Fruit fly (Drosophila melanogaster): ENCODE measurements around the gene Npc2d.

Npc2d gene

DNA sequence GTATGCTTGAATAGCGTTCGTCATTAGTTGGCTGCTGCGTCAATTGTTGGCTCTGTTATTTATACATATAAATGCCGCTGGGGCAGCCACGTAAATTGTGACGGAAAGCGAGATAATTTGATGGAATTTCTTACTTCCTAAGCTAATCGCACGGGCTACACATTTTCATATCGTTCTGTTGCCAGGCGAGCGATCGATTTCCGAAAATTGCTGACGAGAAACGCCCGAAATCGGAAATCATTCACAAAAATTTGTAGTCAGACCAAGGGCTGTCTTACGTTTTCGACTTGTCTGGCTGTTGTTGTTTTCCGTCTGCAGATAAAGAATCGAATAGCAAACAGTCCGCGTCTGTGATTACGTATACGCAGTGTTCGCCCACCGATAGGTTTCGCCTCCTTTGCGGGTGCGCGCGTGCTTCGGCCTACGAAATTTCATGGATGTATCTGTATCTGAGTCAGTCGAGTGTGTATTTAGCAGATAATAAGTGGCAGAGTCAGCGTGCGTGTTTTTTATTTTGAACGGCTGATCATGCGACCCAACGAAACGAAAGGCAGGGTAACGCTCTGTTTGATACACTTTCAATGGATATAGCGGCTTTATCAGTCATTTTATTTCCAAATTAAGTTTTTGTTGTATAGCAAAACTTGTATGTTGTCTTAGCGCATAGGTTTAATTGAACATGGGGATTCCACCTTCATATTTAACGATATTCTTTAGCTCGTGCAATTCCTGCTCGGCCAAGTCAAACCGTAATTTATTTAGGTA is 41.8 kb upstream of the Npc2d start:
- TF ChIP-seq CG15479 (GFP tag; optimal IDR thresholded peaks at IDR 0.05) (no peak), CG31224 (GFP tag; IDR thresholded peaks at IDR 0.05) (peak; percentile 45; the same call in 1 of the 2 replicates), CG2875 (GFP tag; optimal IDR thresholded peaks at IDR 0.05) (peak; percentile 5), CG7928 (GFP tag; optimal IDR thresholded peaks at IDR 0.05) (peak; percentile 33), Scr (GFP tag; IDR thresholded peaks at IDR 0.05; ENCODE audit: partially characterized antibody) (peak; percentile 30; the same call in 1 of the 2 replicates), CkIIα-i1 (GFP tag; IDR thresholded peaks at IDR 0.05) (0 out of 2 replicates have a peak, but pooled peaks have one; percentile 37), Mes4 (GFP tag; optimal IDR thresholded peaks at IDR 0.05) (no peak), ken (GFP tag; IDR thresholded peaks at IDR 0.05) (peak; percentile 51; the same call in 1 of the 3 replicates), HLH54F (GFP tag; optimal IDR thresholded peaks at IDR 0.05) (peak; percentile 66), CG18619 (GFP tag; optimal IDR thresholded peaks at IDR 0.05) (peak; percentile 62), NC2β (GFP tag; optimal IDR thresholded peaks at IDR 0.05) (no peak), Ssrp (tag; optimal IDR thresholded peaks at IDR 0.05) (peak; percentile 48), Pdp1 (GFP tag; optimal IDR thresholded peaks at IDR 0.05) (peak; percentile 61 to 87), gce (GFP tag; IDR thresholded peaks at IDR 0.05) (no peak), CG2678 (tag; optimal IDR thresholded peaks at IDR 0.05) (peak; percentile 82), BEAF-32 (GFP tag; optimal IDR thresholded peaks at IDR 0.05) (no peak), Six4 (GFP tag; optimal IDR thresholded peaks at IDR 0.05) (no peak), lmd (GFP tag; IDR thresholded peaks at IDR 0.05) (peak; percentile 68), Bgb (GFP tag; IDR thresholded peaks at IDR 0.05; ENCODE audit: partially characterized antibody) (no peak), CG15011 (GFP tag; optimal IDR thresholded peaks at IDR 0.05) (peak; percentile 33), mam (GFP tag; optimal IDR thresholded peaks at IDR 0.05) (peak; percentile 69), Spps (tag; optimal IDR thresholded peaks at IDR 0.05) (no peak), gem (tag; optimal IDR thresholded peaks at IDR 0.05) (peak; percentile 83), Vsx1 (GFP tag; optimal IDR thresholded peaks at IDR 0.05) (no peak), ems (GFP tag; optimal IDR thresholded peaks at IDR 0.05) (peak; percentile 42), CG10209 (GFP tag; optimal IDR thresholded peaks at IDR 0.05) (peak; percentile 71), CG13775 (GFP tag; optimal IDR thresholded peaks at IDR 0.05) (peak; percentile 45), Antp (GFP tag; optimal IDR thresholded peaks at IDR 0.05) (peak; percentile 77), CG14965 (GFP tag; optimal IDR thresholded peaks at IDR 0.05; ENCODE audit: borderline replicate concordance) (no peak), CG6854 (GFP tag; optimal IDR thresholded peaks at IDR 0.05) (peak; percentile 46), CG1529 (GFP tag; optimal IDR thresholded peaks at IDR 0.05) (peak; percentile 37), Hmx (GFP tag; optimal IDR thresholded peaks at IDR 0.05) (peak; percentile 29), CG2116 (GFP tag; optimal IDR thresholded peaks at IDR 0.05) (peak; percentile 3), CG17912 (GFP tag; optimal IDR thresholded peaks at IDR 0.05) (no peak), Max (GFP tag; optimal IDR thresholded peaks at IDR 0.05) (no peak), Ravus (GFP tag; IDR thresholded peaks at IDR 0.05) (no peak), sug (tag; optimal IDR thresholded peaks at IDR 0.05) (peak; percentile 90), trem (tag; optimal IDR thresholded peaks at IDR 0.05) (no peak), ERR (GFP tag; optimal IDR thresholded peaks at IDR 0.05) (peak; percentile 4), CG4730 (GFP tag; IDR thresholded peaks at IDR 0.05) (0 out of 2 replicates have a peak, but pooled peaks have one; percentile 17), CG9797 (GFP tag; optimal IDR thresholded peaks at IDR 0.05) (no peak), exex (tag; optimal IDR thresholded peaks at IDR 0.05) (peak; percentile 82), CG5953 (GFP tag; IDR thresholded peaks at IDR 0.05) (no peak), CG11560 (tag; IDR thresholded peaks at IDR 0.05) (0 out of 3 replicates have a peak, but pooled peaks have one; percentile 22), CG9727 (GFP tag; optimal IDR thresholded peaks at IDR 0.05) (peak; percentile 43), oc (tag; optimal IDR thresholded peaks at IDR 0.05) (peak; percentile 58), ftz-f1 (GFP tag; optimal IDR thresholded peaks at IDR 0.05) (no peak), ab (GFP tag; optimal IDR thresholded peaks at IDR 0.05) (no peak), CG14667 (GFP tag; IDR thresholded peaks at IDR 0.05) (peak; percentile 52; the same call in 1 of the 2 replicates)
